Worm (Caenorhabditis elegans) whole organism, L1 larva: ENCODE data around the gene Y94H6A.12.
A peak's percentile ranks its signal among the peaks of the same experiment; 100 is the strongest.

ENCODE experiments used
- C04F5.9 ChIP-seq: sonication (generic microtip); optimal IDR thresholded peaks from 2 replicates; lab custom pipeline; 2016; ENCODE audit warnings: missing genetic modification characterization, missing compliant biosample characterization
- F16B12.6 ChIP-seq: fragments of 150-350 bp; optimal IDR thresholded peaks from 2 replicates; lab custom pipeline; 2014; ENCODE audit warnings: missing biosample characterization, missing genetic modification characterization
- Y116A8C.19 ChIP-seq: sonication (generic microtip); optimal IDR thresholded peaks from 2 replicates; lab custom pipeline; 2016; ENCODE audit warnings: missing compliant biosample characterization, missing genetic modification characterization, borderline replicate concordance
- aha-1 ChIP-seq: fragments of 150-350 bp; optimal IDR thresholded peaks from 2 replicates; lab custom pipeline; 2014; ENCODE audit warnings: missing biosample characterization, missing genetic modification characterization
- alr-1 ChIP-seq: fragments of 200-800 bp; sonication (Bioruptor generic); optimal IDR thresholded peaks from 2 replicates; lab custom pipeline; 2018; ENCODE audit warnings: borderline replicate concordance, mild to moderate bottlenecking, missing genetic modification characterization, missing compliant biosample characterization
- blmp-1 ChIP-seq: fragments of 150-350 bp; optimal IDR thresholded peaks from 2 replicates; lab custom pipeline; 2014; ENCODE audit warnings: missing biosample characterization, missing genetic modification characterization
- ceh-8 ChIP-seq: fragments of 200-800 bp; sonication (Bioruptor generic); optimal IDR thresholded peaks from 2 replicates; lab custom pipeline; 2018; ENCODE audit warnings: mild to moderate bottlenecking, missing genetic modification characterization, moderate library complexity, missing compliant biosample characterization
- ceh-82 ChIP-seq, 3 experiments: fragments of 150-350 bp in 1 of 3; sonication (generic microtip) in 2 of 3; optimal IDR thresholded peaks; 2 replicates each; lab custom pipeline; 2014 to 2017; ENCODE audit warnings: missing biosample characterization in 3 of 3, missing genetic modification characterization in 3 of 3
- ceh-88 ChIP-seq: fragments of 200-800 bp; sonication (Bioruptor generic); IDR thresholded peaks from 2 replicates; pipeline ENCODE4 v1.3.6; 2022; ENCODE audit warnings: missing genetic modification characterization, missing compliant biosample characterization
- ceh-90 ChIP-seq: sonication (generic microtip); optimal IDR thresholded peaks from 2 replicates; lab custom pipeline; 2016; ENCODE audit warnings: missing genetic modification characterization, missing compliant biosample characterization
- ces-1 ChIP-seq: fragments of 150-350 bp; optimal IDR thresholded peaks from 2 replicates; lab custom pipeline; 2014; ENCODE audit warnings: missing biosample characterization, missing genetic modification reagents, missing genetic modification characterization
- dpl-1 ChIP-seq, 3 experiments: fragments of 150-350 bp in 2 of 3; sonication (generic microtip) in 1 of 3; optimal IDR thresholded peaks; 2 replicates each; lab custom pipeline; 2014 to 2017; ENCODE audit warnings: missing biosample characterization in 3 of 3, missing genetic modification characterization in 3 of 3, missing genetic modification reagents in 3 of 3
- dsc-1 ChIP-seq: sonication (generic microtip); optimal IDR thresholded peaks from 2 replicates; lab custom pipeline; 2016; ENCODE audit warnings: mild to moderate bottlenecking, missing genetic modification characterization, missing compliant biosample characterization
- efl-1 ChIP-seq, 4 experiments: fragments of 150-350 bp; optimal IDR thresholded peaks in 3 of 4; peaks in 1 of 4; 1 replicate in 1 of 4; 2 replicates in 3 of 4; lab custom pipeline; 2014; ENCODE audit warnings: missing biosample characterization in 2 of 4, missing genetic modification characterization in 2 of 4, missing genetic modification reagents in 2 of 4
- efl-3 ChIP-seq: fragments of 200-800 bp; sonication (Bioruptor generic); optimal IDR thresholded peaks from 2 replicates; lab custom pipeline; 2018; ENCODE audit warnings: mild to moderate bottlenecking, missing genetic modification characterization, missing compliant biosample characterization
- egl-13 ChIP-seq: sonication (generic microtip); optimal IDR thresholded peaks from 2 replicates; lab custom pipeline; 2016; ENCODE audit warnings: missing genotype, missing genetic modification reagents, missing genetic modification characterization, missing compliant biosample characterization
- elt-2 ChIP-seq: sonication (generic microtip); optimal IDR thresholded peaks from 2 replicates; lab custom pipeline; 2016; ENCODE audit warnings: missing genetic modification characterization, mild to moderate bottlenecking, inconsistent platforms, missing compliant biosample characterization, missing genetic modification reagents
- ets-5 ChIP-seq: fragments of 200-800 bp; sonication (Bioruptor generic); IDR thresholded peaks from 2 replicates; pipeline ENCODE4 v1.3.6; 2022; ENCODE audit warnings: missing genetic modification characterization, missing compliant biosample characterization
- fkh-10 ChIP-seq: sonication (generic microtip); optimal IDR thresholded peaks from 2 replicates; lab custom pipeline; 2017; ENCODE audit warnings: missing biosample characterization, missing genetic modification reagents, missing genetic modification characterization
- fos-1 ChIP-seq: fragments of 150-350 bp; optimal IDR thresholded peaks from 2 replicates; lab custom pipeline; 2014; ENCODE audit warnings: missing biosample characterization, missing genetic modification characterization
- hlh-17 ChIP-seq: fragments of 200-800 bp; sonication (Bioruptor generic); optimal IDR thresholded peaks from 2 replicates; lab custom pipeline; 2018; ENCODE audit warnings: missing genetic modification characterization, mild to moderate bottlenecking, missing compliant biosample characterization, moderate library complexity, borderline replicate concordance
- hlh-4 ChIP-seq: sonication (generic microtip); optimal IDR thresholded peaks from 2 replicates; lab custom pipeline; 2016; ENCODE audit warnings: mild to moderate bottlenecking, missing genetic modification characterization, missing compliant biosample characterization
- hpl-2 ChIP-seq: fragments of 150-350 bp; optimal IDR thresholded peaks from 2 replicates; lab custom pipeline; 2014; ENCODE audit warnings: missing biosample characterization, missing genetic modification reagents, missing genetic modification characterization
- lin-35 ChIP-seq, 2 experiments: fragments of 150-350 bp; optimal IDR thresholded peaks; 2 replicates each; lab custom pipeline; 2014; ENCODE audit warnings: missing biosample characterization in 2 of 2, missing genetic modification characterization in 2 of 2, missing genetic modification reagents in 2 of 2
- lin-39 ChIP-seq: fragments of 150-350 bp; optimal IDR thresholded peaks from 2 replicates; lab custom pipeline; 2014; ENCODE audit warnings: missing biosample characterization, missing genetic modification reagents, missing genetic modification characterization
- lir-3 ChIP-seq: sonication (generic microtip); optimal IDR thresholded peaks from 2 replicates; lab custom pipeline; 2016; ENCODE audit warnings: mild to moderate bottlenecking, missing genetic modification characterization, moderate library complexity, missing compliant biosample characterization; ENCODE audit not compliant: poor library complexity
- lsy-2 ChIP-seq, 2 experiments: fragments of 150-350 bp; optimal IDR thresholded peaks; 2 replicates each; lab custom pipeline; 2014; ENCODE audit warnings: missing biosample characterization in 2 of 2, missing genetic modification characterization in 2 of 2
- mdl-1 ChIP-seq, 2 experiments: fragments of 150-350 bp; optimal IDR thresholded peaks; 2 replicates each; lab custom pipeline; 2014 to 2017; ENCODE audit warnings: missing biosample characterization in 2 of 2, missing genetic modification characterization in 2 of 2, inconsistent platforms in 1 of 2
- mep-1 ChIP-seq: fragments of 150-350 bp; optimal IDR thresholded peaks from 2 replicates; lab custom pipeline; 2014; ENCODE audit warnings: missing biosample characterization, missing genetic modification characterization
- nhr-12 ChIP-seq: sonication (generic microtip); optimal IDR thresholded peaks from 2 replicates; lab custom pipeline; 2017; ENCODE audit warnings: missing biosample characterization, missing genetic modification characterization
- nhr-20 ChIP-seq: sonication (generic microtip); optimal IDR thresholded peaks from 2 replicates; lab custom pipeline; 2016; ENCODE audit warnings: mild to moderate bottlenecking, missing genetic modification characterization, missing compliant biosample characterization
- nhr-28 ChIP-seq: fragments of 150-350 bp; optimal IDR thresholded peaks from 2 replicates; lab custom pipeline; 2014; ENCODE audit warnings: missing biosample characterization, missing genetic modification characterization
- nhr-71 ChIP-seq: sonication (generic microtip); optimal IDR thresholded peaks from 2 replicates; lab custom pipeline; 2016; ENCODE audit warnings: mild to moderate bottlenecking, missing genetic modification characterization, moderate library complexity, missing compliant biosample characterization
- nhr-76 ChIP-seq: sonication (generic microtip); optimal IDR thresholded peaks from 2 replicates; lab custom pipeline; 2017; ENCODE audit warnings: missing biosample characterization, missing genetic modification characterization
- nhr-77 ChIP-seq: fragments of 150-350 bp; optimal IDR thresholded peaks from 2 replicates; lab custom pipeline; 2014; ENCODE audit warnings: missing biosample characterization, missing genetic modification characterization
- nhr-84 ChIP-seq: sonication (generic microtip); optimal IDR thresholded peaks from 2 replicates; lab custom pipeline; 2017; ENCODE audit warnings: missing biosample characterization, missing genetic modification characterization
- nhr-90 ChIP-seq: sonication (generic microtip); optimal IDR thresholded peaks from 2 replicates; lab custom pipeline; 2016; ENCODE audit warnings: mild to moderate bottlenecking, missing genetic modification characterization, missing compliant biosample characterization; ENCODE audit not compliant: poor library complexity
- pax-3 ChIP-seq: fragments of 200-800 bp; sonication (Bioruptor generic); optimal IDR thresholded peaks from 2 replicates; lab custom pipeline; 2018; ENCODE audit warnings: mild to moderate bottlenecking, missing genetic modification characterization, moderate library complexity, missing compliant biosample characterization
- snu-23 ChIP-seq: sonication (generic microtip); optimal IDR thresholded peaks from 2 replicates; lab custom pipeline; 2016; ENCODE audit warnings: missing genetic modification characterization, missing compliant biosample characterization
- tbx-2 ChIP-seq: sonication (generic microtip); optimal IDR thresholded peaks from 2 replicates; lab custom pipeline; 2016; ENCODE audit warnings: missing genetic modification characterization, missing compliant biosample characterization
- tlp-1 ChIP-seq: fragments of 150-350 bp; optimal IDR thresholded peaks from 2 replicates; lab custom pipeline; 2014; ENCODE audit warnings: missing biosample characterization, missing genetic modification characterization
- unc-30 ChIP-seq: sonication (generic microtip); optimal IDR thresholded peaks from 2 replicates; lab custom pipeline; 2017; ENCODE audit warnings: missing biosample characterization, missing genetic modification characterization
- unc-62 ChIP-seq: fragments of 150-350 bp; optimal IDR thresholded peaks from 2 replicates; lab custom pipeline; 2014; ENCODE audit warnings: missing biosample characterization, missing genetic modification reagents, missing genetic modification characterization
- unc-86 ChIP-seq: sonication (generic microtip); optimal IDR thresholded peaks from 2 replicates; lab custom pipeline; 2016; ENCODE audit warnings: missing genetic modification characterization, missing compliant biosample characterization
- unc-98 ChIP-seq: fragments of 200-800 bp; sonication (Bioruptor generic); IDR thresholded peaks from 2 replicates; pipeline ENCODE4 v1.3.6; 2022; ENCODE audit warnings: missing genetic modification characterization, missing compliant biosample characterization
- vab-15 ChIP-seq: sonication (generic microtip); optimal IDR thresholded peaks from 2 replicates; lab custom pipeline; 2017; ENCODE audit warnings: missing genotype, mild to moderate bottlenecking, missing genetic modification characterization, missing compliant biosample characterization
- zag-1 ChIP-seq: fragments of 150-350 bp; optimal IDR thresholded peaks from 2 replicates; lab custom pipeline; 2014; ENCODE audit warnings: missing biosample characterization, missing genetic modification characterization
- zip-4 ChIP-seq: fragments of 200-800 bp; sonication (Bioruptor generic); optimal IDR thresholded peaks from 2 replicates; lab custom pipeline; 2018; ENCODE audit warnings: mild to moderate bottlenecking, missing genetic modification characterization, moderate library complexity, missing compliant biosample characterization
- ztf-11 ChIP-seq, 2 experiments: sonication (generic microtip); optimal IDR thresholded peaks; 2 replicates each; lab custom pipeline; 2016 to 2017; ENCODE audit warnings: missing genetic modification characterization in 2 of 2, missing biosample characterization in 1 of 2, missing compliant biosample characterization in 1 of 2
- ztf-4 ChIP-seq: fragments of 150-350 bp; optimal IDR thresholded peaks from 2 replicates; lab custom pipeline; 2014; ENCODE audit warnings: missing biosample characterization, missing genetic modification characterization

Gene Y94H6A.12

ce11 chrIV:2708329-2708965, 4.4 kb downstream of the Y94H6A.12 start (continued):
- TF ChIP-seq ceh-82 (tag; optimal IDR thresholded peaks at IDR 0.05; lab: Kevin White, UChicago): peak; percentile 55 to 91 (median 88)
- TF ChIP-seq zag-1 (tag; lab: Kevin White, UChicago): no peak
- no peak for TF ChIP-seq nhr-76 (tag; lab: Kevin White, UChicago)
- TF ChIP-seq mdl-1 (tag; optimal IDR thresholded peaks at IDR 0.05; lab: Kevin White, UChicago): peak; percentile 11 to 94
- TF ChIP-seq zip-4 (GFP tag; lab: Kevin White, UChicago): peak; percentile 42
- TF ChIP-seq ceh-88 (GFP tag; lab: Robert Waterston, UW): no peak
- TF ChIP-seq ces-1 (GFP tag; lab: Kevin White, UChicago): no peak
- peak; percentile 40 for TF ChIP-seq fos-1
- peak; percentile 90 for TF ChIP-seq nhr-20 (tag; lab: Kevin White, UChicago)
- TF ChIP-seq ceh-90: peak; percentile 46
- TF ChIP-seq unc-62: no peak
- TF ChIP-seq efl-3 (GFP tag; lab: Kevin White, UChicago): no peak
- no peak for TF ChIP-seq alr-1 (tag; lab: Kevin White, UChicago)
- no peak for TF ChIP-seq ets-5 (GFP tag; lab: Robert Waterston, UW)
- peak; percentile 62 for TF ChIP-seq F16B12.6 (tag; lab: Kevin White, UChicago)
- TF ChIP-seq nhr-84 (tag; lab: Kevin White, UChicago): no peak
- TF ChIP-seq nhr-71: peak; percentile 97
- no peak for TF ChIP-seq vab-15 (tag; lab: Kevin White, UChicago)
- TF ChIP-seq ztf-11 (tag; optimal IDR thresholded peaks at IDR 0.05; lab: Kevin White, UChicago): peak in 1 of 2 experiments; percentile 81
- TF ChIP-seq efl-1 (optimal IDR thresholded peaks at IDR 0.05; lab: Kevin White, UChicago): peak; percentile 84 to 90
- peak; percentile 63 to 96 for TF ChIP-seq efl-1 (GFP tag; optimal IDR thresholded peaks at IDR 0.05 in 1 of 2; lab: Kevin White, UChicago)
- TF ChIP-seq dpl-1 (GFP tag; optimal IDR thresholded peaks at IDR 0.05; lab: Kevin White, UChicago): peak; percentile 66 to 71 (median 68)
- TF ChIP-seq hlh-17 (GFP tag; lab: Kevin White, UChicago): no peak
- no peak for TF ChIP-seq nhr-12 (tag; lab: Kevin White, UChicago)
- no peak for TF ChIP-seq Y116A8C.19 (tag; lab: Kevin White, UChicago)
- no peak for TF ChIP-seq lin-39 (tag; lab: Kevin White, UChicago)
- TF ChIP-seq nhr-77 (tag; lab: Kevin White, UChicago): peak; percentile 62
- no peak for TF ChIP-seq unc-30
- no peak for TF ChIP-seq hpl-2
- peak; percentile 58 for TF ChIP-seq fkh-10 (GFP tag; lab: Kevin White, UChicago)
- TF ChIP-seq lir-3 (tag; lab: Kevin White, UChicago): peak; percentile 79
- TF ChIP-seq mep-1 (tag; lab: Kevin White, UChicago): peak; percentile 77
- TF ChIP-seq elt-2: peak; percentile 26
- peak; percentile 95 for TF ChIP-seq snu-23
- no peak for TF ChIP-seq unc-98 (GFP tag; lab: Robert Waterston, UW)
- TF ChIP-seq tbx-2 (tag; lab: Kevin White, UChicago): peak; percentile 92
- peak; percentile 73 for TF ChIP-seq dsc-1
- TF ChIP-seq pax-3 (tag; lab: Kevin White, UChicago): peak; percentile 83
- no peak for TF ChIP-seq nhr-28 (tag; lab: Kevin White, UChicago)
- peak; percentile 94 for TF ChIP-seq unc-86
- peak; percentile 86 to 90 for TF ChIP-seq lsy-2 (tag; optimal IDR thresholded peaks at IDR 0.05; lab: Kevin White, UChicago)
- no peak for TF ChIP-seq C04F5.9 (tag; lab: Kevin White, UChicago)
- peak; percentile 83 for TF ChIP-seq ztf-4 (tag; lab: Kevin White, UChicago)
- peak; percentile 34 for TF ChIP-seq ceh-8 (GFP tag; lab: Kevin White, UChicago)
- no peak for TF ChIP-seq hlh-4 (tag; lab: Kevin White, UChicago)
- TF ChIP-seq tlp-1 (tag; lab: Kevin White, UChicago): no peak
- peak; percentile 20 for TF ChIP-seq aha-1 (tag; lab: Kevin White, UChicago)
- peak; percentile 81 for TF ChIP-seq nhr-90 (tag; lab: Kevin White, UChicago)
- peak; percentile 88 for TF ChIP-seq egl-13
- no peak for TF ChIP-seq blmp-1 (tag; lab: Kevin White, UChicago)
- TF ChIP-seq lin-35 (GFP tag; optimal IDR thresholded peaks at IDR 0.05; lab: Kevin White, UChicago): peak; percentile 77 to 86
